Worm (Caenorhabditis elegans) whole organism, L4 larva: ENCODE data around the gene C07A9.13.

Experiments used
- Y48G9A.11 ChIP-seq: fragments of 200-800 bp; sonication (Bioruptor generic); IDR thresholded peaks from 2 replicates; pipeline ENCODE4 v1.3.6; 2022; ENCODE audit warnings: missing genetic modification reagents, missing genetic modification characterization, missing compliant biosample characterization
- ZK337.2 ChIP-seq: fragments of 200-800 bp; sonication (Bioruptor generic); IDR thresholded peaks from 2 replicates; pipeline ENCODE4 v1.3.6; 2022; ENCODE audit warnings: missing genetic modification reagents, missing genetic modification characterization, missing compliant biosample characterization
- aha-1 ChIP-seq: fragments of 150-350 bp; peaks from one replicate; lab custom pipeline; 2014; ENCODE audit warnings: missing biosample characterization, missing genetic modification characterization
- aly-2 ChIP-seq: sonication (generic microtip); optimal IDR thresholded peaks from 2 replicates; lab custom pipeline; 2018; ENCODE audit warnings: missing biosample characterization, missing genetic modification characterization
- ama-1 ChIP-seq: fragments of 150-350 bp; optimal IDR thresholded peaks from 2 replicates; lab custom pipeline; 2014; ENCODE audit warnings: inconsistent platforms, mixed read lengths
- ceh-20 ChIP-seq: fragments of 200-800 bp; sonication (Bioruptor generic); IDR thresholded peaks from 2 replicates; pipeline ENCODE4 v1.3.6; 2022; ENCODE audit warnings: missing genetic modification reagents, missing genetic modification characterization, missing compliant biosample characterization
- ceh-44 ChIP-seq: fragments of 200-800 bp; sonication (Bioruptor generic); IDR thresholded peaks from 2 replicates; pipeline ENCODE4 v1.3.6; 2022; ENCODE audit warnings: missing genetic modification reagents, missing genetic modification characterization, missing compliant biosample characterization
- ceh-62 ChIP-seq: sonication (generic microtip); optimal IDR thresholded peaks from 2 replicates; lab custom pipeline; 2017; ENCODE audit warnings: missing biosample characterization, missing genetic modification characterization
- ces-1 ChIP-seq: fragments of 150-350 bp; sonication (generic microtip); optimal IDR thresholded peaks from 4 replicates; lab custom pipeline; 2014; ENCODE audit warnings: missing biosample characterization, missing genetic modification reagents, missing genetic modification characterization
- daf-16 ChIP-seq, 3 experiments: sonication (generic microtip); optimal IDR thresholded peaks; 2 replicates each; lab custom pipeline; 2016 to 2017; ENCODE audit warnings: missing genetic modification characterization in 3 of 3, missing genetic modification reagents in 3 of 3, mild to moderate bottlenecking in 2 of 3, missing compliant biosample characterization in 2 of 3, missing biosample characterization in 1 of 3, moderate library complexity in 1 of 3
- dmd-6 ChIP-seq: fragments of 200-800 bp; sonication (Bioruptor generic); IDR thresholded peaks from 2 replicates; pipeline ENCODE4 v1.3.6; 2022; ENCODE audit warnings: missing genetic modification reagents, missing genetic modification characterization, missing compliant biosample characterization
- dmd-8 ChIP-seq: fragments of 200-800 bp; sonication (Bioruptor generic); IDR thresholded peaks from 2 replicates; pipeline ENCODE4 v1.3.6; 2022; ENCODE audit warnings: missing genetic modification characterization, missing compliant biosample characterization
- duxl-1 ChIP-seq: sonication (generic microtip); optimal IDR thresholded peaks from 2 replicates; lab custom pipeline; 2016; ENCODE audit warnings: mild to moderate bottlenecking, missing genetic modification characterization, moderate library complexity, missing compliant biosample characterization; ENCODE audit not compliant: poor library complexity
- dve-1 ChIP-seq: sonication (generic microtip); optimal IDR thresholded peaks from 2 replicates; lab custom pipeline; 2017; ENCODE audit warnings: antibody characterized with exemption, mild to moderate bottlenecking, missing genetic modification characterization, missing compliant biosample characterization; ENCODE audit not compliant: insufficient read depth
- egl-27 ChIP-seq: sonication (generic microtip); optimal IDR thresholded peaks from 3 replicates; lab custom pipeline; 2017; ENCODE audit warnings: missing biosample characterization, missing genetic modification reagents, missing genetic modification characterization
- egl-43 ChIP-seq: fragments of 200-800 bp; sonication (Bioruptor generic); IDR thresholded peaks from 2 replicates; pipeline ENCODE4 v1.3.6; 2022; ENCODE audit warnings: missing genetic modification reagents, missing genetic modification characterization, missing compliant biosample characterization
- fkh-10 ChIP-seq: fragments of 150-350 bp; optimal IDR thresholded peaks from 2 replicates; lab custom pipeline; 2014; ENCODE audit warnings: missing biosample characterization, missing genetic modification reagents, missing genetic modification characterization
- gei-8 ChIP-seq: fragments of 200-800 bp; sonication (Bioruptor generic); optimal IDR thresholded peaks from 2 replicates; lab custom pipeline; 2018; ENCODE audit warnings: mild to moderate bottlenecking, missing genetic modification characterization, missing compliant biosample characterization
- hlh-11 ChIP-seq: fragments of 200-800 bp; sonication (Bioruptor generic); optimal IDR thresholded peaks from 2 replicates; lab custom pipeline; 2018; ENCODE audit warnings: mild to moderate bottlenecking, missing genetic modification characterization, missing compliant biosample characterization
- hlh-30 ChIP-seq: sonication (generic microtip); optimal IDR thresholded peaks from 2 replicates; lab custom pipeline; 2017; ENCODE audit warnings: antibody characterized with exemption, mild to moderate bottlenecking, missing genetic modification characterization, missing compliant biosample characterization; ENCODE audit not compliant: insufficient read depth
- hmg-1.1 ChIP-seq: fragments of 200-800 bp; sonication (Bioruptor generic); IDR thresholded peaks from 2 replicates; pipeline ENCODE4 v1.3.6; 2022; ENCODE audit warnings: missing genetic modification reagents, missing genetic modification characterization, missing compliant biosample characterization
- lim-7 ChIP-seq: fragments of 200-800 bp; sonication (Bioruptor generic); IDR thresholded peaks from 2 replicates; pipeline ENCODE4 v1.3.6; 2022; ENCODE audit warnings: missing genetic modification characterization, missing compliant biosample characterization
- lin-13 ChIP-seq: fragments of 150-350 bp; optimal IDR thresholded peaks from 2 replicates; lab custom pipeline; 2014; ENCODE audit warnings: missing biosample characterization, missing genetic modification reagents, missing genetic modification characterization
- mdl-1 ChIP-seq, 2 experiments: fragments of 150-350 bp in 1 of 2; sonication (generic microtip) in 1 of 2; optimal IDR thresholded peaks; 2 replicates each; lab custom pipeline; 2014 to 2017; ENCODE audit warnings: missing biosample characterization in 2 of 2, missing genetic modification characterization in 2 of 2
- mep-1 ChIP-seq: fragments of 150-350 bp; sonication (generic microtip); optimal IDR thresholded peaks from 3 replicates; lab custom pipeline; 2014; ENCODE audit warnings: missing biosample characterization, missing genetic modification characterization
- nhr-102 ChIP-seq: sonication (generic microtip); optimal IDR thresholded peaks from 2 replicates; lab custom pipeline; 2016; ENCODE audit warnings: mild to moderate bottlenecking, missing genetic modification characterization, moderate library complexity, missing compliant biosample characterization
- nhr-11 ChIP-seq: fragments of 150-350 bp; optimal IDR thresholded peaks from 2 replicates; lab custom pipeline; 2014; ENCODE audit warnings: missing biosample characterization, missing genetic modification characterization
- nhr-237 ChIP-seq: sonication (generic microtip); optimal IDR thresholded peaks from 2 replicates; lab custom pipeline; 2017; ENCODE audit warnings: missing biosample characterization, missing genetic modification characterization
- nhr-25 ChIP-seq: sonication (generic microtip); optimal IDR thresholded peaks from 2 replicates; lab custom pipeline; 2017; ENCODE audit warnings: missing genetic modification characterization, mild to moderate bottlenecking, missing compliant biosample characterization, antibody characterized with exemption, moderate library complexity, borderline replicate concordance; ENCODE audit not compliant: insufficient read depth
- nhr-28 ChIP-seq: fragments of 150-350 bp; optimal IDR thresholded peaks from 2 replicates; lab custom pipeline; 2014; ENCODE audit warnings: missing biosample characterization, missing genetic modification characterization
- nhr-48 ChIP-seq: sonication (generic microtip); optimal IDR thresholded peaks from 2 replicates; lab custom pipeline; 2016; ENCODE audit warnings: mild to moderate bottlenecking, missing genetic modification characterization, missing compliant biosample characterization
- nhr-76 ChIP-seq: fragments of 150-350 bp; optimal IDR thresholded peaks from 2 replicates; lab custom pipeline; 2014; ENCODE audit warnings: missing biosample characterization, missing genetic modification characterization
- nhr-77 ChIP-seq: fragments of 150-350 bp; optimal IDR thresholded peaks from 2 replicates; lab custom pipeline; 2014; ENCODE audit warnings: missing biosample characterization, missing genetic modification characterization
- pha-4 ChIP-seq, 2 experiments: fragments of 150-350 bp in 1 of 2; fragments of 200-800 bp in 1 of 2; sonication (Bioruptor generic) in 1 of 2; IDR thresholded peaks in 1 of 2; optimal IDR thresholded peaks in 1 of 2; 2 replicates each; pipeline versions ENCODE4 v1.3.6 to Lab custom; 2014 to 2022; ENCODE audit warnings: missing genetic modification characterization in 2 of 2, missing genetic modification reagents in 2 of 2, missing biosample characterization in 1 of 2, missing compliant biosample characterization in 1 of 2
- php-3 ChIP-seq: fragments of 200-800 bp; sonication (Bioruptor generic); IDR thresholded peaks from 2 replicates; pipeline ENCODE4 v1.3.6; 2022; ENCODE audit warnings: missing genetic modification reagents, missing genetic modification characterization, missing compliant biosample characterization
- pqm-1 ChIP-seq: sonication (generic microtip); optimal IDR thresholded peaks from 2 replicates; lab custom pipeline; 2017; ENCODE audit warnings: missing biosample characterization, missing genetic modification characterization
- sdz-12 ChIP-seq: fragments of 200-800 bp; sonication (Bioruptor generic); optimal IDR thresholded peaks from 2 replicates; lab custom pipeline; 2018; ENCODE audit warnings: mild to moderate bottlenecking, missing genetic modification characterization, missing compliant biosample characterization
- skn-1 ChIP-seq: fragments of 150-350 bp; optimal IDR thresholded peaks from 2 replicates; lab custom pipeline; 2014; ENCODE audit warnings: missing biosample characterization, missing genetic modification characterization
- snpc-1.2 ChIP-seq: fragments of 200-800 bp; sonication (Bioruptor generic); IDR thresholded peaks from 2 replicates; pipeline ENCODE4 v1.3.6; 2022; ENCODE audit warnings: missing genetic modification reagents, missing genetic modification characterization, missing compliant biosample characterization
- tra-1 ChIP-seq: fragments of 200-800 bp; sonication (Bioruptor generic); IDR thresholded peaks from 2 replicates; pipeline ENCODE4 v1.3.6; 2022; ENCODE audit warnings: missing genetic modification reagents, missing genetic modification characterization, missing compliant biosample characterization
- unc-130 ChIP-seq: sonication (generic microtip); optimal IDR thresholded peaks from 2 replicates; lab custom pipeline; 2016; ENCODE audit warnings: missing genetic modification reagents, missing genetic modification characterization, missing compliant biosample characterization
- unc-62 ChIP-seq, 3 experiments: fragments of 150-350 bp in 1 of 3; sonication (generic microtip); optimal IDR thresholded peaks in 2 of 3; peaks in 1 of 3; 1 replicate in 1 of 3; 2 replicates in 2 of 3; lab custom pipeline; 2014 to 2017; ENCODE audit warnings: missing biosample characterization in 3 of 3, missing genetic modification characterization in 3 of 3, missing genetic modification reagents in 3 of 3, missing genotype in 1 of 3
- zfp-3 ChIP-seq: fragments of 200-800 bp; sonication (Bioruptor generic); conservative IDR thresholded peaks from 2 replicates; pipeline ENCODE4 v1.3.6; 2022; ENCODE audit warnings: missing genetic modification reagents, missing genetic modification characterization, missing compliant biosample characterization
- zip-11 ChIP-seq: fragments of 200-800 bp; sonication (Bioruptor generic); IDR thresholded peaks from 2 replicates; pipeline ENCODE4 v1.3.6; 2022; ENCODE audit warnings: missing genetic modification characterization, missing compliant biosample characterization

Gene C07A9.13

ce11 chrIII:9721991-9722390, 40.9 kb upstream of the C07A9.13 start:
- no peak for TF ChIP-seq daf-16 (GFP tag; optimal IDR thresholded peaks at IDR 0.05; lab: Kevin White, UChicago)
- TF ChIP-seq daf-16 (tag; optimal IDR thresholded peaks at IDR 0.05; lab: Kevin White, UChicago): peak; percentile 89
- peak in 1 of 2 experiments; percentile 34 for TF ChIP-seq mdl-1 (tag; optimal IDR thresholded peaks at IDR 0.05; lab: Kevin White, UChicago)
- TF ChIP-seq php-3 (GFP tag; lab: Robert Waterston, UW): peak; percentile 94
- peak; percentile 73 for TF ChIP-seq dve-1
- TF ChIP-seq nhr-102 (tag; lab: Kevin White, UChicago): peak; percentile 13
- peak; percentile 95 for TF ChIP-seq nhr-28
- peak; percentile 84 for TF ChIP-seq hlh-11 (tag; lab: Kevin White, UChicago)
- no peak for TF ChIP-seq zip-11 (GFP tag; lab: Robert Waterston, UW)
- TF ChIP-seq nhr-77 (tag; lab: Kevin White, UChicago): peak; percentile 77
- 0 out of 2 replicates have a peak, but pooled peaks have one; percentile 56 for TF ChIP-seq tra-1
- peak; percentile 27 for TF ChIP-seq nhr-48 (tag; lab: Kevin White, UChicago)
- no peak for TF ChIP-seq ceh-44 (GFP tag; lab: Robert Waterston, UW)
- TF ChIP-seq sdz-12 (GFP tag; lab: Kevin White, UChicago): no peak
- TF ChIP-seq gei-8 (GFP tag; lab: Kevin White, UChicago): no peak
- TF ChIP-seq egl-27 (tag; lab: Kevin White, UChicago): no peak
- TF ChIP-seq dmd-6 (GFP tag; lab: Robert Waterston, UW): peak; percentile 91
- TF ChIP-seq hlh-30 (tag; lab: Kevin White, UChicago): peak; percentile 36
- no peak for TF ChIP-seq fkh-10 (GFP tag; lab: Kevin White, UChicago)
- peak; percentile 98 for TF ChIP-seq pqm-1
- TF ChIP-seq unc-130 (GFP tag; lab: Kevin White, UChicago): no peak
- TF ChIP-seq, all 104 proteins: peak for 13

ce11 chrIII:9720191-9720590, 39.1 kb upstream of the C07A9.13 start, which contains the start of gene ncx-7:
TSS of gene ncx-7 (minus strand) at chrIII:9720291.
- TF ChIP-seq aha-1 (tag; lab: Kevin White, UChicago) (no peak), pqm-1 (peak; percentile 6), duxl-1 (tag; lab: Kevin White, UChicago) (no peak), hlh-11 (tag; lab: Kevin White, UChicago) (no peak), mep-1 (tag; lab: Kevin White, UChicago) (no peak), ZK337.2 (no peak), unc-130 (GFP tag; lab: Kevin White, UChicago) (no peak)
- TF ChIP-seq, all 104 proteins: peak for 1

- no peak for TF ChIP-seq nhr-237
- TF ChIP-seq Y48G9A.11 (GFP tag; lab: Robert Waterston, UW): no peak; the same call in 1 of the 2 replicates
- no peak for TF ChIP-seq dmd-8
- no peak for TF ChIP-seq lim-7 (GFP tag; lab: Robert Waterston, UW)
- peak; percentile 79 for TF ChIP-seq dve-1
- peak; percentile 15 for TF ChIP-seq nhr-11 (tag; lab: Kevin White, UChicago)
- TF ChIP-seq hmg-1.1 (GFP tag; lab: Robert Waterston, UW): no peak; the same call in 1 of the 2 replicates
- TF ChIP-seq aly-2 (tag; lab: Kevin White, UChicago): no peak
- peak; percentile 48 for TF ChIP-seq duxl-1 (tag; lab: Kevin White, UChicago)
- TF ChIP-seq daf-16 (GFP tag; optimal IDR thresholded peaks at IDR 0.05; lab: Kevin White, UChicago): peak in 1 of 2 experiments; percentile 63
- TF ChIP-seq daf-16 (tag; optimal IDR thresholded peaks at IDR 0.05; lab: Kevin White, UChicago): peak; percentile 69
- TF ChIP-seq unc-62 (GFP tag; optimal IDR thresholded peaks at IDR 0.05 in 1 of 2; lab: Kevin White, UChicago): peak in 1 of 2 experiments; percentile 35
- no peak for TF ChIP-seq unc-62 (tag; optimal IDR thresholded peaks at IDR 0.05; lab: Kevin White, UChicago)
- peak; percentile 94 for TF ChIP-seq ama-1
- no peak for TF ChIP-seq ceh-20 (GFP tag; lab: Robert Waterston, UW)
- no peak for TF ChIP-seq egl-43 (GFP tag; lab: Robert Waterston, UW)
- TF ChIP-seq skn-1: no peak
- no peak for TF ChIP-seq nhr-76 (tag; lab: Kevin White, UChicago)
- TF ChIP-seq ceh-62 (tag; lab: Kevin White, UChicago): no peak
- peak; percentile 2 for TF ChIP-seq unc-130 (GFP tag; lab: Kevin White, UChicago)
- TF ChIP-seq snpc-1.2 (GFP tag; lab: Robert Waterston, UW): no peak; the same call in 1 of the 2 replicates
- TF ChIP-seq lin-13 (GFP tag; lab: Kevin White, UChicago): peak; percentile 57
- TF ChIP-seq pha-4 (GFP tag; IDR thresholded peaks at IDR 0.05; lab: Robert Waterston, UW): peak; percentile 48; the same call in 1 of the 2 replicates
- no peak for TF ChIP-seq pha-4 (tag; optimal IDR thresholded peaks at IDR 0.05; lab: Kevin White, UChicago)
- TF ChIP-seq nhr-28: peak; percentile 40
- no peak for TF ChIP-seq zfp-3 (GFP tag; lab: Robert Waterston, UW)
- TF ChIP-seq ces-1: no peak
- TF ChIP-seq nhr-25 (tag; lab: Kevin White, UChicago): peak; percentile 63
Observed at ce11 chrIII:9717243-9717642, 36.1 kb upstream of the C07A9.13 start.
